Worm (Caenorhabditis elegans) whole organism, early embryonic: ENCODE results near the gene C33H5.1.

Experiments
- ama-1 ChIP-seq: fragments of 150-350 bp; optimal IDR thresholded peaks from 2 replicates; lab custom pipeline; 2014
- ceh-13 ChIP-seq: fragments of 200-800 bp; sonication (Bioruptor generic); optimal IDR thresholded peaks from 2 replicates; lab custom pipeline; 2018; ENCODE audit warnings: mild to moderate bottlenecking, missing genetic modification characterization, missing compliant biosample characterization
- ets-7 ChIP-seq: sonication (generic microtip); optimal IDR thresholded peaks from 2 replicates; lab custom pipeline; 2016; ENCODE audit warnings: missing genotype, missing genetic modification characterization, missing compliant biosample characterization
- flt-1 ChIP-seq: fragments of 200-800 bp; sonication (Bioruptor generic); IDR thresholded peaks from 2 replicates; pipeline ENCODE4 v1.3.6; 2022; ENCODE audit warnings: missing genetic modification characterization, missing compliant biosample characterization
- hnd-1 ChIP-seq: sonication (generic microtip); optimal IDR thresholded peaks from 2 replicates; lab custom pipeline; 2016; ENCODE audit warnings: missing genetic modification characterization, missing compliant biosample characterization

DNA sequence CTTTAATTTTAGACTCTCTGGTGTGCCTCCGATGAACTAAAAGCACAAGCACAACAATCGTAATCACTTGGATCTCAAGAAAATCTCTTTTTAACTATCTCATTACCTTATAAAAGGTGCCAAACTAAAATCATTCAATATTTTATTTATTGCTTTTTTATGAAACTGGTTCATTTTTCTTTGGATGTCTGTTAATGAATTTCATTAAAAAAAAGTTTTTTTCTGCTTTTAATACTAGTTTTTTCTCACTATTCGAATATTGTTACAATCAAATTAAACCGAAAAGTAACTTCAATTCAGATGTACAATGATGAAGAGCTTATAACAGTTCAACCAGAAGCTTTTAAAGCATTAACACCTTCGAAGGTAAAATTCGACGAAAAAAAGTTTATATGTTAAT is 33.0 kb upstream of the C33H5.1 start, which contains the start of gene swd-2.1:
- TF ChIP-seq hnd-1 (tag; lab: Kevin White, UChicago) (no peak), ama-1 (lab: Kevin White, UChicago) (no peak), flt-1 (GFP tag; lab: Robert Waterston, UW) (no peak), ets-7 (tag; lab: Kevin White, UChicago) (no peak), ceh-13 (no peak)
